Worm (Caenorhabditis elegans) whole organism, L4 larva: ENCODE data around the gene tag-281.

Experiments used
- ceh-82 ChIP-seq: sonication (generic microtip); optimal IDR thresholded peaks from 2 replicates; lab custom pipeline; 2017; ENCODE audit warnings: missing biosample characterization, missing genetic modification characterization
- ces-1 ChIP-seq: fragments of 150-350 bp; sonication (generic microtip); optimal IDR thresholded peaks from 4 replicates; lab custom pipeline; 2014; ENCODE audit warnings: missing biosample characterization, missing genetic modification reagents, missing genetic modification characterization
- daf-19 ChIP-seq: fragments of 200-800 bp; sonication (Bioruptor generic); conservative IDR thresholded peaks from 2 replicates; pipeline ENCODE4 v1.3.6; 2022; ENCODE audit warnings: missing genetic modification characterization, missing compliant biosample characterization
- hif-1 ChIP-seq, 2 experiments: sonication (generic microtip); optimal IDR thresholded peaks; 2 replicates each; lab custom pipeline; 2016 to 2017; ENCODE audit warnings: missing compliant biosample characterization in 2 of 2, missing genetic modification characterization in 2 of 2, missing genetic modification reagents in 2 of 2, missing genotype in 2 of 2, mild to moderate bottlenecking in 1 of 2
- nhr-28 ChIP-seq: fragments of 150-350 bp; optimal IDR thresholded peaks from 2 replicates; lab custom pipeline; 2014; ENCODE audit warnings: missing biosample characterization, missing genetic modification characterization
- saeg-2 ChIP-seq: fragments of 200-800 bp; sonication (Bioruptor generic); IDR thresholded peaks from 2 replicates; pipeline ENCODE4 v1.3.6; 2022; ENCODE audit warnings: missing genetic modification reagents, missing genetic modification characterization, missing compliant biosample characterization
- snpc-1.2 ChIP-seq: fragments of 200-800 bp; sonication (Bioruptor generic); IDR thresholded peaks from 2 replicates; pipeline ENCODE4 v1.3.6; 2022; ENCODE audit warnings: missing genetic modification reagents, missing genetic modification characterization, missing compliant biosample characterization
- unc-39 ChIP-seq: sonication (generic microtip); optimal IDR thresholded peaks from 2 replicates; lab custom pipeline; 2017; ENCODE audit warnings: missing biosample characterization, missing genetic modification characterization

ce11 chrII:12496981-12497380 is 37.4 kb downstream of the tag-281 start, which contains the start of gene T21B4.3:
- TF ChIP-seq ces-1 (GFP tag; lab: Kevin White, UChicago) (no peak), daf-19 (GFP tag; lab: Robert Waterston, UW) (no peak), snpc-1.2 (GFP tag; lab: Robert Waterston, UW) (no peak), hif-1 (tag; optimal IDR thresholded peaks at IDR 0.05; lab: Kevin White, UChicago) (no peak), saeg-2 (no peak), unc-39 (no peak), nhr-28 (no peak), ceh-82 (tag; lab: Kevin White, UChicago) (no peak)
